Fruit fly (Drosophila melanogaster) whole organism, wandering third instar larva: Measurements from ENCODE around the gene CG43850.

Experiments used
- Dfd ChIP-seq: fragments of >200 bp; optimal IDR thresholded peaks from 2 replicates; lab custom pipeline; 2017; ENCODE audit warnings: missing biosample characterization, missing genetic modification characterization
- Myc ChIP-seq: fragments of >200 bp; optimal IDR thresholded peaks from 2 replicates; lab custom pipeline; 2017
- OdsH ChIP-seq: fragments of 200-800 bp; sonication (Bioruptor generic); optimal IDR thresholded peaks from 2 replicates; lab custom pipeline; 2016; ENCODE audit warnings: missing biosample characterization, mild to moderate bottlenecking, missing genetic modification characterization
- dmrt93B ChIP-seq: fragments of 200-800 bp; sonication (Bioruptor generic); optimal IDR thresholded peaks from 2 replicates; lab custom pipeline; 2018; ENCODE audit warnings: missing biosample characterization, mild to moderate bottlenecking, missing genetic modification characterization
- ey ChIP-seq: fragments of 200-800 bp; sonication (Bioruptor generic); optimal IDR thresholded peaks from 2 replicates; lab custom pipeline; 2016; ENCODE audit warnings: missing biosample characterization, missing genetic modification characterization
- psq ChIP-seq: fragments of 200-800 bp; sonication (Bioruptor generic); optimal IDR thresholded peaks from 3 replicates; lab custom pipeline; 2017; ENCODE audit warnings: missing biosample characterization, mild to moderate bottlenecking, missing genetic modification characterization, moderate library complexity

DNA sequence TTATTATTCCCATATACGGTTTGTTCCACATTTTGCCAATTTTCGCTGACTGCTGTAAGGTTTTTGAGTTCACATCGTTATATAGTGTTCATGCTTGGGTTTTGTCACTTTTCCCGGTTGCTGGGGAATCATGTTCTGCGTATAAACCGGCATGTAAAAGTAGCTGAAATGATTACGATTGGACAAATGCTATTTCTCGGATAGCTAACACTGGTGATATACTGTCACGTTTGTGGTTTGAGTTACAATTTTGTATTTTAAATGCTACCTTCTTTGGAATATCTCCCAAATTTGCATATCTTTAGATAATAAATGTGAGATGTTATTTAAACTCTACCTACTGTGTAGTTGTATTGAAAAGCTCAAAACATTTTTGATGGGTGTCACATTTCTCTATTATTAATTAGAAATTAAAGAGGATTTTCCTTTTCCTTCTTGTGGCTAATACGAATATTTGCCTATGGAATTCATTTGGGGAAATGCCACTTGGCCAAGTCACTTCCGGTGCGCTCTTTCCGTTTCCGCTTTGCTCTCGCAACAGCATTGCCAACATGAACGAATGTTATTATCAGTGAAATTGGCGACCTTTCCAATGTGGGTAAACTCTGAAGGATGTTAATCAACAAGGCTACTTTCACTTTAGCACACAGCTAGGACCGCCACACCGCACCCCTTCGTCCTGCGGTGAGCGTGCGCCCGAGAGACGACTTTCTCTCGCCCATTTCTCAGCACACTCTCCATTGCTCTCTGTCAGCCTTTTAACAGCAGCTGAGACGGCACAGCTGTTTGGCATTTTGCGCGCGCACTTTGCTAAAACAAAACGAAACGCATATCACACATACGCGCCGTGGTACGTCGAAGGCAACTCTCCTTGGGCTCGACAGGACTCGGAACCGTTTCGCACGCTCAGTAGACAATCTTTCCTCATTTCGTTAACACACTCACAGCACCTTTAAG lies at the start of gene CG43850, which contains the start of the genes CG16956 and CG42784:
- TF ChIP-seq Myc (lab: Kevin White, UChicago) (no peak), OdsH (GFP tag; lab: Kevin White, UChicago) (no peak), ey (no peak), psq (GFP tag; lab: Kevin White, UChicago) (no peak), Dfd (no peak), dmrt93B (GFP tag; lab: Kevin White, UChicago) (no peak)
